Fruit fly (Drosophila melanogaster) whole organism, embryonic: ENCODE data around the gene CG13077.
A peak's percentile ranks its signal among the peaks of the same experiment; 100 is the strongest.

Experiments used
- Antp ChIP-seq: fragments of 200-800 bp; sonication (Bioruptor generic); optimal IDR thresholded peaks from 3 replicates; lab custom pipeline; 2016; ENCODE audit warnings: missing biosample characterization, missing genetic modification characterization
- Bgb ChIP-seq: fragments of 200-800 bp; sonication (Bioruptor generic); IDR thresholded peaks from 2 replicates; pipeline ENCODE4 v1.3.6; 2022; ENCODE audit warnings: missing biosample characterization, missing genetic modification characterization; ENCODE audit not compliant: partially characterized antibody
- BtbVII ChIP-seq: fragments of 200-800 bp; sonication (Bioruptor generic); optimal IDR thresholded peaks from 3 replicates; lab custom pipeline; 2017; ENCODE audit warnings: missing biosample characterization, mild to moderate bottlenecking, missing genetic modification characterization
- CG12236 ChIP-seq: fragments of 200-800 bp; sonication (Bioruptor generic); optimal IDR thresholded peaks from 2 replicates; lab custom pipeline; 2016; ENCODE audit warnings: missing biosample characterization, missing genetic modification characterization
- CG1233 ChIP-seq: fragments of 200-800 bp; sonication (Bioruptor generic); optimal IDR thresholded peaks from 4 replicates; lab custom pipeline; 2018; ENCODE audit warnings: missing biosample characterization, mild to moderate bottlenecking, missing genetic modification characterization
- CG12769 ChIP-seq: fragments of 200-800 bp; sonication (Bioruptor generic); optimal IDR thresholded peaks from 2 replicates; lab custom pipeline; 2019; ENCODE audit warnings: missing biosample characterization, mild to moderate bottlenecking, missing genetic modification characterization, moderate library complexity
- CG14667 ChIP-seq: fragments of 200-800 bp; sonication (Bioruptor generic); IDR thresholded peaks from 2 replicates; pipeline ENCODE4 v1.3.6; 2022; ENCODE audit warnings: missing biosample characterization, missing genetic modification characterization
- CG14860 ChIP-seq: fragments of 200-800 bp; sonication (Bioruptor generic); IDR thresholded peaks from 3 replicates; pipeline ENCODE4 v1.3.6; 2022; ENCODE audit warnings: missing biosample characterization, missing genetic modification characterization; ENCODE audit not compliant: partially characterized antibody
- CG15011 ChIP-seq: fragments of 200-800 bp; sonication (Bioruptor generic); optimal IDR thresholded peaks from 3 replicates; lab custom pipeline; 2018; ENCODE audit warnings: missing biosample characterization, mild to moderate bottlenecking, missing genetic modification characterization
- CG15601 ChIP-seq: fragments of 200-800 bp; sonication (Bioruptor generic); optimal IDR thresholded peaks from 3 replicates; lab custom pipeline; 2019; ENCODE audit warnings: missing biosample characterization, mild to moderate bottlenecking, missing genetic modification characterization, moderate library complexity
- CG16779 ChIP-seq: fragments of 200-800 bp; sonication (Bioruptor generic); IDR thresholded peaks from 2 replicates; pipeline ENCODE4 v1.3.6; 2022; ENCODE audit warnings: missing biosample characterization, missing genetic modification characterization
- CG17361 ChIP-seq: fragments of 200-800 bp; sonication (Bioruptor generic); IDR thresholded peaks from 3 replicates; pipeline ENCODE4 v1.3.6; 2022; ENCODE audit warnings: missing biosample characterization, missing genetic modification characterization
- CG17912 ChIP-seq: fragments of 200-800 bp; sonication (Bioruptor generic); optimal IDR thresholded peaks from 2 replicates; lab custom pipeline; 2018; ENCODE audit warnings: missing biosample characterization, mild to moderate bottlenecking, missing genetic modification characterization
- CG2889 ChIP-seq: fragments of 200-800 bp; sonication (Bioruptor generic); IDR thresholded peaks from 3 replicates; pipeline ENCODE4 v1.3.6; 2022; ENCODE audit warnings: missing biosample characterization, missing genetic modification characterization
- CG3163 ChIP-seq: fragments of 200-800 bp; sonication (Bioruptor generic); optimal IDR thresholded peaks from 3 replicates; lab custom pipeline; 2016; ENCODE audit warnings: missing biosample characterization, missing genetic modification characterization
- CG4424 ChIP-seq: fragments of 200-800 bp; sonication (Bioruptor generic); optimal IDR thresholded peaks from 3 replicates; lab custom pipeline; 2016; ENCODE audit warnings: missing biosample characterization, missing genetic modification characterization
- CG5953 ChIP-seq: fragments of 200-800 bp; sonication (Bioruptor generic); IDR thresholded peaks from 2 replicates; pipeline ENCODE4 v1.3.6; 2022; ENCODE audit warnings: missing biosample characterization, missing genetic modification characterization
- CG8924 ChIP-seq: fragments of 200-800 bp; optimal IDR thresholded peaks from 3 replicates; lab custom pipeline; 2019; ENCODE audit warnings: missing biosample characterization, mild to moderate bottlenecking, missing genetic modification characterization, moderate library complexity
- Deaf1 ChIP-seq: fragments of 200-800 bp; optimal IDR thresholded peaks from 3 replicates; lab custom pipeline; 2019; ENCODE audit warnings: missing biosample characterization, mild to moderate bottlenecking, missing genetic modification characterization, moderate library complexity
- Dfd ChIP-seq, 2 experiments: fragments of >200 bp; optimal IDR thresholded peaks; 2 replicates each; lab custom pipeline; 2017; ENCODE audit warnings: missing biosample characterization in 2 of 2, missing genetic modification characterization in 2 of 2
- Dip3 ChIP-seq: fragments of 200-800 bp; sonication (Bioruptor generic); optimal IDR thresholded peaks from 3 replicates; lab custom pipeline; 2016; ENCODE audit warnings: missing biosample characterization, missing genetic modification characterization
- Ets65A ChIP-seq: fragments of 200-800 bp; sonication (Bioruptor generic); peaks from one replicate; lab custom pipeline; 2016; ENCODE audit warnings: missing biosample characterization, missing genetic modification characterization
- Fer1 ChIP-seq: fragments of 200-800 bp; sonication (Bioruptor generic); optimal IDR thresholded peaks from 2 replicates; lab custom pipeline; 2017; ENCODE audit warnings: missing biosample characterization, mild to moderate bottlenecking, missing genetic modification characterization
- Hand ChIP-seq: fragments of 200-800 bp; sonication (Bioruptor generic); optimal IDR thresholded peaks from 2 replicates; lab custom pipeline; 2017; ENCODE audit warnings: mild to moderate bottlenecking, missing biosample characterization, missing genetic modification reagents, missing genetic modification characterization
- Hr51 ChIP-seq, 2 experiments: fragments of 200-800 bp; sonication (Bioruptor generic); optimal IDR thresholded peaks; 2 replicates in 1 of 2; 3 replicates in 1 of 2; lab custom pipeline; 2016 to 2018; ENCODE audit warnings: missing biosample characterization in 2 of 2, missing genetic modification characterization in 2 of 2, mild to moderate bottlenecking in 1 of 2, moderate library complexity in 1 of 2
- Jarid2 ChIP-seq: fragments of 200-800 bp; sonication (Bioruptor generic); optimal IDR thresholded peaks from 3 replicates; lab custom pipeline; 2017; ENCODE audit warnings: mild to moderate bottlenecking, missing biosample characterization, missing genetic modification reagents, missing genetic modification characterization
- MTF-1 ChIP-seq: fragments of 200-800 bp; sonication (Bioruptor generic); optimal IDR thresholded peaks from 2 replicates; lab custom pipeline; 2018; ENCODE audit warnings: missing biosample characterization, mild to moderate bottlenecking, missing genetic modification characterization, borderline replicate concordance
- Nf-YC ChIP-seq: fragments of 200-800 bp; optimal IDR thresholded peaks from 3 replicates; lab custom pipeline; 2019; ENCODE audit warnings: missing biosample characterization, mild to moderate bottlenecking, missing genetic modification characterization, moderate library complexity
- Scr ChIP-seq: fragments of 200-800 bp; sonication (Bioruptor generic); IDR thresholded peaks from 2 replicates; pipeline ENCODE4 v1.3.6; 2022; ENCODE audit warnings: missing biosample characterization, missing genetic modification characterization; ENCODE audit not compliant: partially characterized antibody
- TFAM ChIP-seq: fragments of 200-800 bp; sonication (Bioruptor generic); optimal IDR thresholded peaks from 2 replicates; lab custom pipeline; 2017; ENCODE audit warnings: missing biosample characterization, missing genetic modification characterization, inconsistent platforms
- Trl ChIP-seq, 3 experiments: fragments of >200 bp in 2 of 3; fragments of 200-800 bp in 1 of 3; sonication (Bioruptor generic) in 1 of 3; optimal IDR thresholded peaks; 2 replicates in 1 of 3; 3 replicates in 2 of 3; lab custom pipeline; 2016 to 2017; ENCODE audit warnings: missing biosample characterization in 1 of 3, missing genetic modification characterization in 1 of 3
- ap ChIP-seq: fragments of 200-800 bp; sonication (Bioruptor generic); IDR thresholded peaks from 2 replicates; pipeline ENCODE4 v1.3.6; 2022; ENCODE audit warnings: missing biosample characterization, missing genetic modification characterization
- bbx ChIP-seq: fragments of 200-800 bp; sonication (Bioruptor generic); IDR thresholded peaks from 2 replicates; pipeline ENCODE4 v1.3.6; 2022; ENCODE audit warnings: missing biosample characterization, missing genetic modification characterization; ENCODE audit not compliant: partially characterized antibody
- croc ChIP-seq: fragments of 200-800 bp; sonication (Bioruptor generic); conservative IDR thresholded peaks from 3 replicates; pipeline ENCODE4 v1.3.6; 2022; ENCODE audit warnings: missing biosample characterization, missing genetic modification characterization
- dimm ChIP-seq: fragments of 200-800 bp; sonication (Bioruptor generic); IDR thresholded peaks from 2 replicates; pipeline ENCODE4 v1.3.6; 2022; ENCODE audit warnings: missing biosample characterization, missing genetic modification characterization
- gro ChIP-seq: fragments of 200-800 bp; sonication (Bioruptor generic); optimal IDR thresholded peaks from 2 replicates; lab custom pipeline; 2016; ENCODE audit warnings: missing biosample characterization, missing genetic modification characterization
- her ChIP-seq: fragments of 200-800 bp; sonication (Bioruptor generic); optimal IDR thresholded peaks from 2 replicates; lab custom pipeline; 2016; ENCODE audit warnings: missing biosample characterization, missing genetic modification characterization
- jigr1 ChIP-seq: fragments of 200-800 bp; sonication (Bioruptor generic); IDR thresholded peaks from 3 replicates; pipeline ENCODE4 v1.3.6; 2022; ENCODE audit warnings: missing biosample characterization, missing genetic modification characterization
- jumu ChIP-seq: fragments of 200-800 bp; sonication (Bioruptor generic); optimal IDR thresholded peaks from 3 replicates; lab custom pipeline; 2016; ENCODE audit warnings: missing biosample characterization, missing genetic modification characterization
- kah ChIP-seq: fragments of 200-800 bp; sonication (Bioruptor generic); optimal IDR thresholded peaks from 2 replicates; lab custom pipeline; 2018; ENCODE audit warnings: missing biosample characterization, mild to moderate bottlenecking, missing genetic modification characterization
- lola ChIP-seq, 3 experiments: fragments of >200 bp in 2 of 3; fragments of 200-800 bp in 1 of 3; sonication (Bioruptor generic) in 1 of 3; optimal IDR thresholded peaks; 2 replicates each; lab custom pipeline; 2017 to 2019; ENCODE audit warnings: missing biosample characterization in 3 of 3, missing genetic modification characterization in 3 of 3, mild to moderate bottlenecking in 1 of 3, moderate library complexity in 1 of 3
- p53 ChIP-seq: fragments of 200-800 bp; sonication (Bioruptor generic); optimal IDR thresholded peaks from 2 replicates; lab custom pipeline; 2016; ENCODE audit warnings: missing biosample characterization, missing genetic modification characterization
- pho ChIP-seq: fragments of 200-800 bp; sonication (Bioruptor generic); optimal IDR thresholded peaks from 2 replicates; lab custom pipeline; 2016; ENCODE audit warnings: missing biosample characterization, missing genetic modification characterization
- pros ChIP-seq: fragments of 200-800 bp; sonication (Bioruptor generic); optimal IDR thresholded peaks from 3 replicates; lab custom pipeline; 2019; ENCODE audit warnings: missing biosample characterization, mild to moderate bottlenecking, missing genetic modification characterization, moderate library complexity
- run ChIP-seq: fragments of 200-800 bp; sonication (Bioruptor generic); optimal IDR thresholded peaks from 3 replicates; lab custom pipeline; 2018; ENCODE audit warnings: missing biosample characterization, mild to moderate bottlenecking, missing genetic modification characterization
- tgo ChIP-seq: fragments of 200-800 bp; sonication (Bioruptor generic); IDR thresholded peaks from 3 replicates; pipeline ENCODE4 v1.3.6; 2022; ENCODE audit warnings: missing biosample characterization, missing genetic modification characterization
- tna ChIP-seq: fragments of 200-800 bp; sonication (Bioruptor generic); IDR thresholded peaks from 2 replicates; pipeline ENCODE4 v1.3.6; 2022; ENCODE audit warnings: missing biosample characterization, missing genetic modification characterization; ENCODE audit not compliant: partially characterized antibody
- z ChIP-seq: fragments of 200-800 bp; sonication (Bioruptor generic); IDR thresholded peaks from 3 replicates; pipeline ENCODE4 v1.3.6; 2022; ENCODE audit warnings: missing biosample characterization, missing genetic modification characterization
- zen2 ChIP-seq: fragments of 200-800 bp; sonication (Bioruptor generic); IDR thresholded peaks from 3 replicates; pipeline ENCODE4 v1.3.6; 2022; ENCODE audit warnings: missing biosample characterization, missing genetic modification characterization; ENCODE audit not compliant: partially characterized antibody

Gene CG13077

DNA sequence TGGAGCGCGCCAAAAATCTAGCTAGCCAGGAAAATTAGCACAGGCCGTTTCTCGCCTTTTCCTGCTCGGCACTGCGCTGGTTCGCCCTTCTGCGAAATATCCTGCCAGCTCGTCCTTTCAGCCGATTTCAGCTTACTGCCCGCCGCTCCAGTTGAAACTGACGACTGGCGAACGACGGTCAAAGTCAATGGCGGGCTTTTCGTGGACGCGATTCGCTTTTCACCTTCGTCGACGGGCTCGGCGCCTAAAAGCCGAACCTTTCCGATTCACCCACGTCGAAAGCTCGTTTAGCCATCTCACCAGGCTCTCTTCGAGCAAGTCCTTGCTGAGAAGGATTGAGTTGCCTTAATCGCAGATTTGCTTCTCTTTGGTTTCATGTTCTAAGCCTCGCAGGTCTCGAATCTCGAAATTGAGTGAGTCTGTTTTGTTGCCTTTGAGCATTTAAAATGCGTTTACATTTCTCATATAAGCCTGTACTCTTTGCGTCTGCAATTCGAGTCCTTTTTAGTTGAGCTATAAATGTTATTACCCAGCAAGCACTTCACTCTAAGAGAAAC, 39.8 kb downstream of the CG13077 start:
- TF ChIP-seq Deaf1 (peak; percentile 96), Trl (optimal IDR thresholded peaks at IDR 0.05; lab: Kevin White, UChicago) (peak; percentile 24 to 43), Trl (GFP tag; optimal IDR thresholded peaks at IDR 0.05; lab: Kevin White, UChicago) (no peak), Hr51 (GFP tag; optimal IDR thresholded peaks at IDR 0.05; lab: Kevin White, UChicago) (peak in 1 of 2 experiments; percentile 7), bbx (GFP tag; lab: Robert Waterston, UW) (0 out of 2 replicates have a peak, but pooled peaks have one; percentile 12), Hand (GFP tag; lab: Kevin White, UChicago) (no peak), CG12769 (no peak), Fer1 (GFP tag; lab: Kevin White, UChicago) (peak; percentile 2), her (GFP tag; lab: Kevin White, UChicago) (no peak), Scr (no peak), Ets65A (peak; percentile 71), CG12236 (no peak), ap (no peak), Nf-YC (tag; lab: Kevin White, UChicago) (peak; percentile 79), lola (GFP tag; optimal IDR thresholded peaks at IDR 0.05; lab: Kevin White, UChicago) (no peak), CG17361 (GFP tag; lab: Robert Waterston, UW) (no peak), zen2 (GFP tag; lab: Robert Waterston, UW) (0 out of 3 replicates have a peak, but pooled peaks have one; percentile 12), gro (GFP tag; lab: Kevin White, UChicago) (no peak), CG15601 (no peak), tna (no peak), Jarid2 (GFP tag; lab: Kevin White, UChicago) (peak; percentile 20), jigr1 (GFP tag; lab: Robert Waterston, UW) (no peak), z (GFP tag; lab: Robert Waterston, UW) (peak; percentile 87), CG3163 (peak; percentile 51), tgo (GFP tag; lab: Robert Waterston, UW) (no peak), CG15011 (GFP tag; lab: Kevin White, UChicago) (no peak), kah (GFP tag; lab: Kevin White, UChicago) (no peak)

DNA sequence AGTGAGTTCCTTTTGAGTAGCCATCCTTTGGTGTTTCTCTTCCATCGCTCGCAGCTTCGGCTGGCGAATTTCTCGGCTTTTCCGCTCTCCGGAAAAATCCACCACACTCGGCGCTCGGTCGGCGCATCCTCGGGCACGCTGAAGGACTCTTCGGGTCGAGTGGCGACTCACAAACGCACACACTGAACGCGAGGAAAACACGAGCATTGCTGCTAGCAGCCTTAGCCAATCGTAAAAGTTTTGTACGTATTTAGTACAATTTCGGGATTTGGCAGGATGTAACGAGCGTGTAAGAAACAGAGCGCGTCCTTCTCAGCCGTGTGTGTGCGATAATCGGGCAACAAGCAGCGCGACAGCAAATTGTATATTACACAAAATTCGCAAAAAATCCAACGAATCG, 40.7 kb downstream of the CG13077 start, which contains the start of gene CG46244:
CG46244 (plus strand) TSS at position 252 of the 400 bp plus-strand sequence.
- TF ChIP-seq CG3163 (peak; percentile 49), CG17912 (GFP tag; lab: Kevin White, UChicago) (no peak), Dip3 (GFP tag; lab: Kevin White, UChicago) (no peak), CG8924 (no peak), CG5953 (no peak), MTF-1 (GFP tag; lab: Kevin White, UChicago) (no peak), CG4424 (no peak), Bgb (GFP tag; lab: Robert Waterston, UW) (0 out of 2 replicates have a peak, but pooled peaks have one; percentile 21), CG16779 (GFP tag; lab: Robert Waterston, UW) (no peak), croc (GFP tag; lab: Robert Waterston, UW) (no peak), dimm (GFP tag; lab: Robert Waterston, UW) (no peak), CG14667 (0 out of 2 replicates have a peak, but pooled peaks have one; percentile 8), pho (GFP tag; lab: Kevin White, UChicago) (no peak), Trl (optimal IDR thresholded peaks at IDR 0.05; lab: Kevin White, UChicago) (peak in 1 of 2 experiments; percentile 4), Trl (GFP tag; optimal IDR thresholded peaks at IDR 0.05; lab: Kevin White, UChicago) (no peak), run (tag; lab: Kevin White, UChicago) (no peak), Antp (no peak), p53 (GFP tag; lab: Kevin White, UChicago) (no peak), pros (GFP tag; lab: Kevin White, UChicago) (no peak), CG14860 (GFP tag; lab: Robert Waterston, UW) (no peak), Dfd (GFP tag; optimal IDR thresholded peaks at IDR 0.05; lab: Kevin White, UChicago) (no peak), jumu (GFP tag; lab: Kevin White, UChicago) (no peak), BtbVII (GFP tag; lab: Kevin White, UChicago) (no peak), TFAM (GFP tag; lab: Kevin White, UChicago) (no peak), Deaf1 (peak; percentile 98), CG2889 (GFP tag; lab: Robert Waterston, UW) (no peak), CG1233 (GFP tag; lab: Kevin White, UChicago) (no peak)
